Fruit fly (Drosophila melanogaster) S2 (cell line): Measurements from ENCODE around the gene Pink1.

ENCODE experiments used
- CG8478 ChIP-seq: fragments of >200 bp; optimal IDR thresholded peaks from 2 replicates; lab custom pipeline; 2018
- CTCF ChIP-seq, 2 experiments: fragments of >200 bp; optimal IDR thresholded peaks; 2 replicates each; lab custom pipeline; 2018

DNA sequence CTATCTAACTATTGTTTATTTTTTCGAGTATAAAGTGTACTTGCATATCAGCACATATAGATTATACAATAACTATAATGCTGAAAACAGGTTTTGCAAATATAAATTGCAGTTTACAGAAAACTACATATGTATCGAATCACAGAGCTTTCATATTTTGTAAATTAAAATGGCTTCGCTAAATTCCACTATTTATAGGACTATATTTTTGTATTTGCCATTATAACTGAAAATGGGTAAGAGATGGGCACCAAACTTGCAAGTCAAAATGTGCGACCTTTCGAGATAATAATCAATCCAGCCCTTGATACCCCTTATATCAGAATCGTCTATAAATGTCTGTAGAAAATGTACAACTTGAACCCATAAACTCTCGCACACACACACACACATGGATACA, 19.6 kb downstream of the Pink1 start:
- TF ChIP-seq CG8478 (no peak), CTCF (optimal IDR thresholded peaks at IDR 0.05; lab: Kevin White, UChicago) (no peak)
